Fruit fly (Drosophila melanogaster): ENCODE measurements around the gene CG13300.

Gene CG13300

DNA sequence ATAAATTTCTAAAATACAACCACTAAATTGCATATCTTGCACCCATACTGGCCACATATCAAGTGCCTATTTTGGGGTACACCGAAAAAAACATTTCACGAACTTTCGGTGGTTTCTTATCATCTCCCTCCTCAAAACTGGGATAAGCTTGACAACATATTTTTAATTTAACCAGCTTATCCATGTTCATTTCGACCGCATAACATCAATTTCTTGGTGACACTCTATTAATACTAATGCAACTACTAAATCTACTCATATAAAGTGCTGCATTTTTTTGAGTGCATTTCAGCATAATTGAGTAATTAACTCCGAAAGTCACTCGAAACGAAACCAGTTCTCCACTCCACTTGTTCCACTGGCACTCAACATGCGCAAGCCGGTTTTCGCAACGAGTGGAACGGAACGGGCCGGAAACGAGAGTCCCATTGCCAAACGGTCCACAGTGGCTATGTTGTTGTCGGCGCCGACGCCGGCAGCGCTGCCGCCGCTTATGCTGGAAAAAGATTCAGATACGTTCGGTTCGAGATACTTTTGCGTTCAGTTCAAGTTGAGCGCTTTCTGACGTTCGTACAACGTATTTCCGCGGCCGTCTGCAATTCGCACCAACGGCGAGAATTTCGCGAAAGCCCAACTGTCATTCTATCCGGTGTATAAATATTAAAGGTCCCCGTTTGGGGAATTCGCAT lies 48.0 kb upstream of the CG13300 start, which contains the start of gene CG42747 (continued):
- TF ChIP-seq CG4424 (GFP tag; optimal IDR thresholded peaks at IDR 0.05): peak; percentile 76
- peak; percentile 37 for TF ChIP-seq sima (GFP tag; optimal IDR thresholded peaks at IDR 0.05)
- no peak for TF ChIP-seq zfh2 (GFP tag; optimal IDR thresholded peaks at IDR 0.05)
- peak; percentile 63 for TF ChIP-seq CG6689 (GFP tag; IDR thresholded peaks at IDR 0.05)
- peak; percentile 6 for TF ChIP-seq CG3065 (GFP tag; optimal IDR thresholded peaks at IDR 0.05)
- peak; percentile 56; the same call in 1 of the 2 replicates for TF ChIP-seq E2f1 (GFP tag; IDR thresholded peaks at IDR 0.05)
- TF ChIP-seq Adf1 (GFP tag; IDR thresholded peaks at IDR 0.05): peak; percentile 98
- no peak for TF ChIP-seq h (optimal IDR thresholded peaks at IDR 0.05)
- peak; percentile 39 for TF ChIP-seq CG6654 (GFP tag; optimal IDR thresholded peaks at IDR 0.05)
- no peak for TF ChIP-seq ash1 (GFP tag; optimal IDR thresholded peaks at IDR 0.05)
- peak; percentile 48; the same call in 1 of the 2 replicates for TF ChIP-seq E2f2 (GFP tag; IDR thresholded peaks at IDR 0.05)
- peak; percentile 67 for TF ChIP-seq pum (GFP tag; optimal IDR thresholded peaks at IDR 0.05)
- TF ChIP-seq Aef1 (GFP tag; IDR thresholded peaks at IDR 0.05): no peak
- peak; percentile 63 for TF ChIP-seq Six4 (GFP tag; optimal IDR thresholded peaks at IDR 0.05)
- TF ChIP-seq dati (GFP tag; IDR thresholded peaks at IDR 0.05): peak; percentile 43; the same call in 1 of the 2 replicates
- no peak for TF ChIP-seq CG6683 (GFP tag; optimal IDR thresholded peaks at IDR 0.05)
- peak; percentile 78 for TF ChIP-seq CG8924 (tag; optimal IDR thresholded peaks at IDR 0.05)
- TF ChIP-seq CG31224 (GFP tag; IDR thresholded peaks at IDR 0.05): no peak
- TF ChIP-seq Mrtf (GFP tag; IDR thresholded peaks at IDR 0.05): peak; percentile 12; the same call in 2 of the 3 replicates
- no peak for TF ChIP-seq D (optimal IDR thresholded peaks at IDR 0.05)
- peak; percentile 75 for TF ChIP-seq D (GFP tag; optimal IDR thresholded peaks at IDR 0.05)
- peak; percentile 84 for TF ChIP-seq chn (GFP tag; optimal IDR thresholded peaks at IDR 0.05)
- TF ChIP-seq tin (GFP tag; optimal IDR thresholded peaks at IDR 0.05): peak; percentile 61
- no peak for TF ChIP-seq gt (GFP tag; IDR thresholded peaks at IDR 0.05)
- no peak for TF ChIP-seq repo (GFP tag; optimal IDR thresholded peaks at IDR 0.05)
- no peak for TF ChIP-seq p53 (GFP tag; optimal IDR thresholded peaks at IDR 0.05)
- no peak for TF ChIP-seq CG42726 (GFP tag; IDR thresholded peaks at IDR 0.05; ENCODE audit: partially characterized antibody)
- TF ChIP-seq CG8089 (GFP tag; optimal IDR thresholded peaks at IDR 0.05): peak; percentile 70
- no peak for TF ChIP-seq Sry-δ (GFP tag; optimal IDR thresholded peaks at IDR 0.05)
- no peak for TF ChIP-seq Dref (GFP tag; IDR thresholded peaks at IDR 0.05)
- TF ChIP-seq hb (GFP tag; IDR thresholded peaks at IDR 0.05; ENCODE audit: partially characterized antibody): no peak
- no peak for TF ChIP-seq Dip3 (GFP tag; optimal IDR thresholded peaks at IDR 0.05)
- TF ChIP-seq Nf-YC (tag; optimal IDR thresholded peaks at IDR 0.05): no peak
- no peak for TF ChIP-seq C15 (GFP tag; IDR thresholded peaks at IDR 0.05)
- peak; percentile 37 for TF ChIP-seq CG12299 (tag; optimal IDR thresholded peaks at IDR 0.05)
- TF ChIP-seq CG30431 (GFP tag; optimal IDR thresholded peaks at IDR 0.05): peak; percentile 80
- TF ChIP-seq Rfx (GFP tag; IDR thresholded peaks at IDR 0.05): no peak
- TF ChIP-seq bsh (GFP tag; optimal IDR thresholded peaks at IDR 0.05): peak; percentile 76 to 92
- TF ChIP-seq Dip2 (GFP tag; IDR thresholded peaks at IDR 0.05): no peak
- peak; percentile 72 for TF ChIP-seq ci (GFP tag; IDR thresholded peaks at IDR 0.05)
- no peak for TF ChIP-seq Bteb2 (GFP tag; optimal IDR thresholded peaks at IDR 0.05)
- TF ChIP-seq pho (GFP tag; optimal IDR thresholded peaks at IDR 0.05): peak; percentile 17
- TF ChIP-seq BtbVII (GFP tag; optimal IDR thresholded peaks at IDR 0.05): peak; percentile 14
- no peak for TF ChIP-seq Elba2 (GFP tag; optimal IDR thresholded peaks at IDR 0.05)
- no peak for TF ChIP-seq hkb (optimal IDR thresholded peaks at IDR 0.05)
- TF ChIP-seq hkb (GFP tag; IDR thresholded peaks at IDR 0.05): peak; percentile 61
- TF ChIP-seq NK7.1 (GFP tag; optimal IDR thresholded peaks at IDR 0.05): peak; percentile 49
- TF ChIP-seq H2.0 (GFP tag; IDR thresholded peaks at IDR 0.05): no peak
- TF ChIP-seq ase (GFP tag; IDR thresholded peaks at IDR 0.05): 0 out of 3 replicates have a peak, but pooled peaks have one; percentile 38
- TF ChIP-seq CG10654 (GFP tag; optimal IDR thresholded peaks at IDR 0.05): peak; percentile 42
- no peak for TF ChIP-seq cas (GFP tag; IDR thresholded peaks at IDR 0.05)
- peak; percentile 42; the same call in 1 of the 2 replicates for TF ChIP-seq CG4730 (GFP tag; IDR thresholded peaks at IDR 0.05)
